Fruit fly (Drosophila melanogaster) whole organism, embryonic: Measurements from ENCODE around the gene CG9132.
A peak's percentile ranks its signal among the peaks of the same experiment; 100 is the strongest.

ENCODE experiments used
- Abd-B ChIP-seq: fragments of 200-800 bp; sonication (Bioruptor generic); optimal IDR thresholded peaks from 2 replicates; lab custom pipeline; 2018; ENCODE audit warnings: missing biosample characterization, mild to moderate bottlenecking, missing genetic modification characterization, moderate library complexity
- Ada2b ChIP-seq: fragments of 200-800 bp; sonication (Bioruptor generic); IDR thresholded peaks from 2 replicates; pipeline ENCODE4 v1.3.6; 2022; ENCODE audit warnings: missing biosample characterization, missing genetic modification characterization
- Antp ChIP-seq: fragments of 200-800 bp; sonication (Bioruptor generic); optimal IDR thresholded peaks from 3 replicates; lab custom pipeline; 2016; ENCODE audit warnings: missing biosample characterization, missing genetic modification characterization
- BEAF-32 ChIP-seq: fragments of 200-800 bp; sonication (Bioruptor generic); optimal IDR thresholded peaks from 3 replicates; lab custom pipeline; 2017; ENCODE audit warnings: missing biosample characterization, missing genetic modification characterization, mild to moderate bottlenecking, moderate library complexity, missing genetic modification reagents
- CG10321 ChIP-seq: fragments of 200-800 bp; sonication (Bioruptor generic); IDR thresholded peaks from 2 replicates; pipeline ENCODE4 v1.3.6; 2022; ENCODE audit warnings: missing biosample characterization, missing genetic modification characterization
- CG11504 ChIP-seq: fragments of 200-800 bp; sonication (Bioruptor generic); optimal IDR thresholded peaks from 3 replicates; lab custom pipeline; 2019; ENCODE audit warnings: missing biosample characterization, mild to moderate bottlenecking, missing genetic modification characterization, moderate library complexity
- CG13894 ChIP-seq: fragments of 200-800 bp; sonication (Bioruptor generic); optimal IDR thresholded peaks from 3 replicates; lab custom pipeline; 2018; ENCODE audit warnings: missing biosample characterization, mild to moderate bottlenecking, missing genetic modification characterization, moderate library complexity
- CG14050 ChIP-seq: fragments of 200-800 bp; sonication (Bioruptor generic); IDR thresholded peaks from 3 replicates; pipeline ENCODE4 v1.3.6; 2022; ENCODE audit warnings: missing biosample characterization, missing genetic modification characterization
- CG15514 ChIP-seq: fragments of 200-800 bp; sonication (Bioruptor generic); optimal IDR thresholded peaks from 3 replicates; lab custom pipeline; 2017; ENCODE audit warnings: missing biosample characterization, missing genetic modification characterization, mild to moderate bottlenecking, moderate library complexity, missing genetic modification reagents
- CG17385 ChIP-seq: fragments of 200-800 bp; sonication (Bioruptor generic); optimal IDR thresholded peaks from 3 replicates; lab custom pipeline; 2018; ENCODE audit warnings: missing biosample characterization, mild to moderate bottlenecking, missing genetic modification characterization
- CG17802 ChIP-seq: fragments of 200-800 bp; sonication (Bioruptor generic); optimal IDR thresholded peaks from 2 replicates; lab custom pipeline; 2018; ENCODE audit warnings: missing biosample characterization, mild to moderate bottlenecking, missing genetic modification characterization, moderate library complexity
- CG2678 ChIP-seq: fragments of 200-800 bp; sonication (Bioruptor generic); optimal IDR thresholded peaks from 3 replicates; lab custom pipeline; 2019; ENCODE audit warnings: missing biosample characterization, mild to moderate bottlenecking, missing genetic modification characterization, moderate library complexity
- CG3065 ChIP-seq: fragments of 200-800 bp; sonication (Bioruptor generic); optimal IDR thresholded peaks from 2 replicates; lab custom pipeline; 2016; ENCODE audit warnings: missing biosample characterization, missing genetic modification characterization
- CG3407 ChIP-seq: fragments of 200-800 bp; sonication (Bioruptor generic); optimal IDR thresholded peaks from 2 replicates; lab custom pipeline; 2018; ENCODE audit warnings: missing biosample characterization, mild to moderate bottlenecking, missing genetic modification characterization
- CG42726 ChIP-seq: fragments of 200-800 bp; sonication (Bioruptor generic); IDR thresholded peaks from 2 replicates; pipeline ENCODE4 v1.3.6; 2022; ENCODE audit warnings: missing biosample characterization, missing genetic modification characterization; ENCODE audit not compliant: partially characterized antibody
- CG4360 ChIP-seq: fragments of 200-800 bp; sonication (Bioruptor generic); IDR thresholded peaks from 2 replicates; pipeline ENCODE4 v1.3.6; 2022; ENCODE audit warnings: missing biosample characterization, missing genetic modification characterization
- CG5180 ChIP-seq: fragments of 200-800 bp; sonication (Bioruptor generic); optimal IDR thresholded peaks from 3 replicates; lab custom pipeline; 2017; ENCODE audit warnings: missing biosample characterization, missing genetic modification characterization, mild to moderate bottlenecking, moderate library complexity, missing genetic modification reagents
- CG6689 ChIP-seq: fragments of 200-800 bp; sonication (Bioruptor generic); IDR thresholded peaks from 2 replicates; pipeline ENCODE4 v1.3.6; 2022; ENCODE audit warnings: missing biosample characterization, missing genetic modification characterization
- CG6854 ChIP-seq: fragments of 200-800 bp; sonication (Bioruptor generic); optimal IDR thresholded peaks from 3 replicates; lab custom pipeline; 2017; ENCODE audit warnings: missing biosample characterization, mild to moderate bottlenecking, missing genetic modification characterization
- CG7357 ChIP-seq: fragments of 200-800 bp; sonication (Bioruptor generic); IDR thresholded peaks from 3 replicates; pipeline ENCODE4 v1.3.6; 2022; ENCODE audit warnings: missing biosample characterization, missing genetic modification characterization
- CkIIα-i1 ChIP-seq: fragments of 200-800 bp; sonication (Bioruptor generic); IDR thresholded peaks from 2 replicates; pipeline ENCODE4 v1.3.6; 2022; ENCODE audit warnings: missing biosample characterization, missing genetic modification characterization
- Dek ChIP-seq: fragments of 200-800 bp; sonication (Bioruptor generic); optimal IDR thresholded peaks from 3 replicates; lab custom pipeline; 2019; ENCODE audit warnings: missing biosample characterization, mild to moderate bottlenecking, missing genetic modification characterization, moderate library complexity
- Drgx ChIP-seq: fragments of 200-800 bp; sonication (Bioruptor generic); IDR thresholded peaks from 2 replicates; pipeline ENCODE4 v1.3.6; 2022; ENCODE audit warnings: missing biosample characterization, missing genetic modification characterization
- Gsc ChIP-seq: fragments of 200-800 bp; sonication (Bioruptor generic); IDR thresholded peaks from 2 replicates; pipeline ENCODE4 v1.3.6; 2022; ENCODE audit warnings: missing biosample characterization, missing genetic modification characterization
- Kr ChIP-seq: fragments of 200-800 bp; sonication (Bioruptor generic); optimal IDR thresholded peaks from 2 replicates; lab custom pipeline; 2017; ENCODE audit warnings: missing biosample characterization, mild to moderate bottlenecking, missing genetic modification characterization
- Lhr ChIP-seq: fragments of 200-800 bp; sonication (Bioruptor generic); optimal IDR thresholded peaks from 3 replicates; lab custom pipeline; 2017; ENCODE audit warnings: mild to moderate bottlenecking, missing biosample characterization, missing genetic modification reagents, missing genetic modification characterization
- Lim3 ChIP-seq: fragments of 200-800 bp; sonication (Bioruptor generic); IDR thresholded peaks from 2 replicates; pipeline ENCODE4 v1.3.6; 2022; ENCODE audit warnings: missing biosample characterization, missing genetic modification characterization
- MBD-R2 ChIP-seq: fragments of 200-800 bp; sonication (Bioruptor generic); IDR thresholded peaks from 2 replicates; pipeline ENCODE4 v1.3.6; 2022; ENCODE audit warnings: missing biosample characterization, missing genetic modification characterization
- Six4 ChIP-seq: fragments of 200-800 bp; sonication (Bioruptor generic); optimal IDR thresholded peaks from 2 replicates; lab custom pipeline; 2016; ENCODE audit warnings: missing biosample characterization, missing genetic modification characterization
- Stat92E ChIP-seq, 3 experiments: fragments of >200 bp in 2 of 3; fragments of 200-800 bp in 1 of 3; sonication (Bioruptor generic) in 1 of 3; optimal IDR thresholded peaks; 2 replicates each; lab custom pipeline; 2017 to 2019; ENCODE audit warnings: missing biosample characterization in 3 of 3, missing genetic modification characterization in 3 of 3, mild to moderate bottlenecking in 1 of 3, moderate library complexity in 1 of 3
- YL-1 ChIP-seq: fragments of 200-800 bp; sonication (Bioruptor generic); optimal IDR thresholded peaks from 3 replicates; lab custom pipeline; 2017; ENCODE audit warnings: missing biosample characterization, mild to moderate bottlenecking, missing genetic modification characterization
- ac ChIP-seq: fragments of 200-800 bp; sonication (Bioruptor generic); optimal IDR thresholded peaks from 3 replicates; lab custom pipeline; 2017; ENCODE audit warnings: missing biosample characterization, mild to moderate bottlenecking, missing genetic modification characterization
- crc ChIP-seq: fragments of 200-800 bp; sonication (Bioruptor generic); optimal IDR thresholded peaks from 2 replicates; lab custom pipeline; 2016; ENCODE audit warnings: missing biosample characterization, missing genetic modification characterization
- fd3F ChIP-seq: fragments of 200-800 bp; sonication (Bioruptor generic); optimal IDR thresholded peaks from 2 replicates; lab custom pipeline; 2018; ENCODE audit warnings: missing biosample characterization, mild to moderate bottlenecking, missing genetic modification characterization, moderate library complexity
- fd64A ChIP-seq: fragments of 200-800 bp; sonication (Bioruptor generic); optimal IDR thresholded peaks from 3 replicates; lab custom pipeline; 2018; ENCODE audit warnings: missing biosample characterization, mild to moderate bottlenecking, missing genetic modification characterization
- gcm2 ChIP-seq: fragments of 200-800 bp; sonication (Bioruptor generic); optimal IDR thresholded peaks from 2 replicates; lab custom pipeline; 2016; ENCODE audit warnings: missing biosample characterization, missing genetic modification characterization
- ham ChIP-seq: fragments of 200-800 bp; sonication (Bioruptor generic); IDR thresholded peaks from 2 replicates; pipeline ENCODE4 v1.3.6; 2022; ENCODE audit warnings: missing biosample characterization, missing genetic modification characterization
- hbn ChIP-seq: fragments of 200-800 bp; sonication (Bioruptor generic); IDR thresholded peaks from 2 replicates; pipeline ENCODE4 v1.3.6; 2022; ENCODE audit warnings: missing biosample characterization, missing genetic modification characterization; ENCODE audit not compliant: partially characterized antibody
- ken ChIP-seq: fragments of 200-800 bp; sonication (Bioruptor generic); IDR thresholded peaks from 3 replicates; pipeline ENCODE4 v1.3.6; 2022; ENCODE audit warnings: missing biosample characterization, missing genetic modification characterization
- nmo ChIP-seq: fragments of 200-800 bp; sonication (Bioruptor generic); optimal IDR thresholded peaks from 2 replicates; lab custom pipeline; 2018; ENCODE audit warnings: missing biosample characterization, mild to moderate bottlenecking, missing genetic modification characterization, moderate library complexity
- rib ChIP-seq: fragments of 200-800 bp; sonication (Bioruptor generic); IDR thresholded peaks from 2 replicates; pipeline ENCODE4 v1.3.6; 2022; ENCODE audit warnings: missing biosample characterization, missing genetic modification characterization
- scrt ChIP-seq: fragments of 200-800 bp; sonication (Bioruptor generic); optimal IDR thresholded peaks from 2 replicates; lab custom pipeline; 2018; ENCODE audit warnings: missing biosample characterization, mild to moderate bottlenecking, missing genetic modification characterization, moderate library complexity
- sim ChIP-seq: fragments of 200-800 bp; sonication (Bioruptor generic); IDR thresholded peaks from 2 replicates; pipeline ENCODE4 v1.3.6; 2022; ENCODE audit warnings: missing biosample characterization, missing genetic modification characterization
- tll ChIP-seq, 2 experiments: fragments of 200-800 bp in 1 of 2; fragments of >200 bp in 1 of 2; sonication (Bioruptor generic) in 1 of 2; optimal IDR thresholded peaks; 2 replicates each; lab custom pipeline; 2017 to 2019; ENCODE audit warnings: missing biosample characterization in 2 of 2, missing genetic modification characterization in 2 of 2, mild to moderate bottlenecking in 1 of 2, moderate library complexity in 1 of 2
- trem ChIP-seq: fragments of 200-800 bp; optimal IDR thresholded peaks from 3 replicates; lab custom pipeline; 2019; ENCODE audit warnings: missing biosample characterization, mild to moderate bottlenecking, missing genetic modification characterization, moderate library complexity
- unc-4 ChIP-seq: fragments of 200-800 bp; sonication (Bioruptor generic); IDR thresholded peaks from 2 replicates; pipeline ENCODE4 v1.3.6; 2022; ENCODE audit warnings: missing biosample characterization, missing genetic modification characterization; ENCODE audit not compliant: partially characterized antibody
- wor ChIP-seq: fragments of 200-800 bp; sonication (Bioruptor generic); IDR thresholded peaks from 2 replicates; pipeline ENCODE4 v1.3.6; 2022; ENCODE audit warnings: missing biosample characterization, missing genetic modification characterization
- zen ChIP-seq: fragments of 200-800 bp; sonication (Bioruptor generic); optimal IDR thresholded peaks from 3 replicates; lab custom pipeline; 2018; ENCODE audit warnings: missing biosample characterization, mild to moderate bottlenecking, missing genetic modification characterization, moderate library complexity

Gene CG9132

DNA sequence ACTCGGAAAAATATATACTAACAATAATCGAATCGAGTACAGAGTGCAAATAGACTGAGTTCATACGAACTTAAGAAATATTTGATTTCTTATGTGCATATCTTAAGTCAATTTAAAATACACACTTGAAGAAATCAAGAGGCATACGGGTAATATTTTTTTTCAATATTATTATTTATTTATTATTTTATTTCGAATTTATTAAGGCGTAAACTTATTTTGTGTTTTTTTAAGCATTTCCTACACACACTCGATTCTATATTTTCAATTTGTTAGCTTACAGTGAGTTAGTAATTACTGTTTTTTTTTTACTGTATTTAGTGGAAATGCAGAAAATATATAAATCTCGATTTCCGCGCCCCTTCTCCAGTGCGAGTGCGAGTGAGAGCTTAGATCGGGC, 12.7 kb upstream of the CG9132 start (continued):
- TF ChIP-seq CG2678 (tag; lab: Kevin White, UChicago) (peak; percentile 51), ham (no peak), Gsc (no peak), CG6689 (peak; percentile 57)

- TF ChIP-seq CG7357 (GFP tag; lab: Robert Waterston, UW) (peak; percentile 58; the same call in 1 of the 3 replicates), Abd-B (GFP tag; lab: Kevin White, UChicago) (peak; percentile 69), hbn (no peak), gcm2 (GFP tag; lab: Kevin White, UChicago) (peak; percentile 67), CG6854 (GFP tag; lab: Kevin White, UChicago) (peak; percentile 76), nmo (GFP tag; lab: Kevin White, UChicago) (peak; percentile 91), trem (tag; lab: Kevin White, UChicago) (peak; percentile 74), zen (tag; lab: Kevin White, UChicago) (peak; percentile 79), Ada2b (GFP tag; lab: Robert Waterston, UW) (peak; percentile 89), YL-1 (no peak), CG14050 (GFP tag; lab: Robert Waterston, UW) (peak; percentile 85), Dek (peak; percentile 86), Drgx (GFP tag; lab: Robert Waterston, UW) (peak; percentile 68), CG11504 (tag; lab: Kevin White, UChicago) (peak; percentile 92), CG10321 (peak; percentile 15; the same call in 1 of the 2 replicates), MBD-R2 (GFP tag; lab: Robert Waterston, UW) (peak; percentile 68), CG4360 (GFP tag; lab: Robert Waterston, UW) (peak; percentile 50), Six4 (GFP tag; lab: Kevin White, UChicago) (peak; percentile 82), Kr (no peak), wor (GFP tag; lab: Robert Waterston, UW) (peak; percentile 67), ac (GFP tag; lab: Kevin White, UChicago) (peak; percentile 12), CG15514 (GFP tag; lab: Kevin White, UChicago) (peak; percentile 77), Antp (GFP tag; lab: Kevin White, UChicago) (peak; percentile 87), crc (GFP tag; lab: Kevin White, UChicago) (peak; percentile 77), sim (GFP tag; lab: Robert Waterston, UW) (peak; percentile 74), CG17385 (GFP tag; lab: Kevin White, UChicago) (peak; percentile 85), ken (GFP tag; lab: Robert Waterston, UW) (peak; percentile 81), Lim3 (GFP tag; lab: Robert Waterston, UW) (peak; percentile 60), scrt (peak; percentile 85), CG3065 (GFP tag; lab: Kevin White, UChicago) (peak; percentile 29), CG5180 (GFP tag; lab: Kevin White, UChicago) (peak; percentile 78), CG17802 (tag; lab: Kevin White, UChicago) (peak; percentile 63), BEAF-32 (GFP tag; lab: Kevin White, UChicago) (no peak), Lhr (GFP tag; lab: Kevin White, UChicago) (peak; percentile 44), Stat92E (GFP tag; optimal IDR thresholded peaks at IDR 0.05; lab: Kevin White, UChicago) (no peak), CG13894 (tag; lab: Kevin White, UChicago) (peak; percentile 81), tll (GFP tag; optimal IDR thresholded peaks at IDR 0.05; lab: Kevin White, UChicago) (no peak), fd64A (GFP tag; lab: Kevin White, UChicago) (peak; percentile 82), fd3F (peak; percentile 89), CkIIα-i1 (GFP tag; lab: Robert Waterston, UW) (no peak), CG3407 (GFP tag; lab: Kevin White, UChicago) (peak; percentile 75), rib (GFP tag; lab: Robert Waterston, UW) (peak; percentile 84), unc-4 (GFP tag; lab: Robert Waterston, UW) (no peak), CG42726 (GFP tag; lab: Robert Waterston, UW) (no peak)
Measured at dm6 chrX:16811213-16811749, 10.8 kb upstream of the CG9132 start, which contains the start of gene CG4829. Gene CG4829, plus strand, starts transcription at chrX:16811699.
